Fruit fly (Drosophila melanogaster) whole organism, embryonic: ENCODE data around the gene Ppox.

Source experiments
- Atf3 ChIP-seq: fragments of 200-800 bp; sonication (Bioruptor generic); optimal IDR thresholded peaks from 3 replicates; lab custom pipeline; 2016; ENCODE audit warnings: missing biosample characterization, missing genetic modification characterization
- Awh ChIP-seq: fragments of 200-800 bp; sonication (Bioruptor generic); IDR thresholded peaks from 2 replicates; pipeline ENCODE4, ENCODE4 v1.3.6; 2022; ENCODE audit warnings: missing biosample characterization, missing genetic modification characterization
- CG11696 ChIP-seq: fragments of 200-800 bp; sonication (Bioruptor generic); IDR thresholded peaks from 2 replicates; pipeline ENCODE4 v1.3.6; 2022; ENCODE audit warnings: missing biosample characterization, missing genetic modification characterization
- CG13287 ChIP-seq: fragments of 200-800 bp; sonication (Bioruptor generic); IDR thresholded peaks from 2 replicates; pipeline ENCODE4 v1.3.6; 2022; ENCODE audit warnings: missing biosample characterization, missing genetic modification characterization; ENCODE audit not compliant: partially characterized antibody
- CG13894 ChIP-seq: fragments of 200-800 bp; sonication (Bioruptor generic); optimal IDR thresholded peaks from 3 replicates; lab custom pipeline; 2018; ENCODE audit warnings: missing biosample characterization, mild to moderate bottlenecking, missing genetic modification characterization, moderate library complexity
- CG14050 ChIP-seq: fragments of 200-800 bp; sonication (Bioruptor generic); IDR thresholded peaks from 3 replicates; pipeline ENCODE4 v1.3.6; 2022; ENCODE audit warnings: missing biosample characterization, missing genetic modification characterization
- CG14441 ChIP-seq: fragments of 200-800 bp; sonication (Bioruptor generic); IDR thresholded peaks from 2 replicates; pipeline ENCODE4 v1.3.6; 2022; ENCODE audit warnings: missing biosample characterization, missing genetic modification characterization
- CG15601 ChIP-seq: fragments of 200-800 bp; sonication (Bioruptor generic); optimal IDR thresholded peaks from 3 replicates; lab custom pipeline; 2019; ENCODE audit warnings: missing biosample characterization, mild to moderate bottlenecking, missing genetic modification characterization, moderate library complexity
- CG1602 ChIP-seq: fragments of 200-800 bp; sonication (Bioruptor generic); optimal IDR thresholded peaks from 3 replicates; lab custom pipeline; 2016; ENCODE audit warnings: missing biosample characterization, missing genetic modification characterization
- CG18262 ChIP-seq: fragments of 200-800 bp; optimal IDR thresholded peaks from 3 replicates; lab custom pipeline; 2019; ENCODE audit warnings: missing biosample characterization, mild to moderate bottlenecking, missing genetic modification characterization, moderate library complexity
- CG33557 ChIP-seq: fragments of 200-800 bp; sonication (Bioruptor generic); optimal IDR thresholded peaks from 2 replicates; lab custom pipeline; 2019; ENCODE audit warnings: missing biosample characterization, mild to moderate bottlenecking, missing genetic modification characterization, moderate library complexity
- CG4617 ChIP-seq: fragments of 200-800 bp; sonication (Bioruptor generic); optimal IDR thresholded peaks from 3 replicates; lab custom pipeline; 2016; ENCODE audit warnings: missing biosample characterization, missing genetic modification characterization, borderline replicate concordance
- CG4854 ChIP-seq: fragments of 200-800 bp; sonication (Bioruptor generic); optimal IDR thresholded peaks from 2 replicates; lab custom pipeline; 2016; ENCODE audit warnings: missing biosample characterization, missing genetic modification characterization, inconsistent platforms
- CG6175 ChIP-seq: fragments of 200-800 bp; sonication (Bioruptor generic); IDR thresholded peaks from 3 replicates; pipeline ENCODE4 v1.3.6; 2022; ENCODE audit warnings: missing biosample characterization, missing genetic modification characterization
- CG6654 ChIP-seq: fragments of 200-800 bp; sonication (Bioruptor generic); optimal IDR thresholded peaks from 2 replicates; lab custom pipeline; 2017; ENCODE audit warnings: missing biosample characterization, mild to moderate bottlenecking, missing genetic modification characterization
- CG6689 ChIP-seq: fragments of 200-800 bp; sonication (Bioruptor generic); IDR thresholded peaks from 2 replicates; pipeline ENCODE4 v1.3.6; 2022; ENCODE audit warnings: missing biosample characterization, missing genetic modification characterization
- CG7556 ChIP-seq: fragments of 200-800 bp; sonication (Bioruptor generic); optimal IDR thresholded peaks from 2 replicates; lab custom pipeline; 2017; ENCODE audit warnings: missing biosample characterization, mild to moderate bottlenecking, missing genetic modification characterization
- CG8290 ChIP-seq, 3 experiments: fragments of 200-800 bp; sonication (Bioruptor generic); optimal IDR thresholded peaks; 2 replicates each; lab custom pipeline; 2016 to 2019; ENCODE audit warnings: missing biosample characterization in 3 of 3, missing genetic modification characterization in 3 of 3, mild to moderate bottlenecking in 2 of 3, moderate library complexity in 1 of 3
- CG9609 ChIP-seq: fragments of 200-800 bp; sonication (Bioruptor generic); optimal IDR thresholded peaks from 3 replicates; lab custom pipeline; 2016; ENCODE audit warnings: missing biosample characterization, missing genetic modification characterization
- CG9932 ChIP-seq: fragments of 200-800 bp; sonication (Bioruptor generic); IDR thresholded peaks from 2 replicates; pipeline ENCODE4 v1.3.6; 2022; ENCODE audit warnings: missing biosample characterization, missing genetic modification characterization
- Dll ChIP-seq: fragments of 200-800 bp; sonication (Bioruptor generic); IDR thresholded peaks from 4 replicates; pipeline ENCODE4 v1.3.6; 2022; ENCODE audit warnings: missing biosample characterization, missing genetic modification characterization; ENCODE audit not compliant: partially characterized antibody
- Jarid2 ChIP-seq: fragments of 200-800 bp; sonication (Bioruptor generic); optimal IDR thresholded peaks from 3 replicates; lab custom pipeline; 2017; ENCODE audit warnings: mild to moderate bottlenecking, missing biosample characterization, missing genetic modification reagents, missing genetic modification characterization
- Ravus ChIP-seq: fragments of 200-800 bp; sonication (Bioruptor generic); IDR thresholded peaks from 2 replicates; pipeline ENCODE4 v1.3.6; 2022; ENCODE audit warnings: missing biosample characterization, missing genetic modification characterization
- Sin3A ChIP-seq: fragments of >200 bp; optimal IDR thresholded peaks from 2 replicates; lab custom pipeline; 2018
- Vsx1 ChIP-seq: fragments of 200-800 bp; sonication (Bioruptor generic); optimal IDR thresholded peaks from 2 replicates; lab custom pipeline; 2017; ENCODE audit warnings: missing biosample characterization, mild to moderate bottlenecking, missing genetic modification characterization, missing genetic modification reagents
- amos ChIP-seq: fragments of 200-800 bp; sonication (Bioruptor generic); IDR thresholded peaks from 2 replicates; pipeline ENCODE4 v1.3.6; 2022; ENCODE audit warnings: missing biosample characterization, missing genetic modification characterization; ENCODE audit not compliant: partially characterized antibody
- ap ChIP-seq: fragments of 200-800 bp; sonication (Bioruptor generic); IDR thresholded peaks from 2 replicates; pipeline ENCODE4 v1.3.6; 2022; ENCODE audit warnings: missing biosample characterization, missing genetic modification characterization
- ara ChIP-seq: fragments of 200-800 bp; sonication (Bioruptor generic); IDR thresholded peaks from 2 replicates; pipeline ENCODE4 v1.3.6; 2022; ENCODE audit warnings: missing biosample characterization, missing genetic modification characterization
- ato ChIP-seq: fragments of 200-800 bp; sonication (Bioruptor generic); IDR thresholded peaks from 2 replicates; pipeline ENCODE4 v1.3.6; 2022; ENCODE audit warnings: missing biosample characterization, missing genetic modification characterization; ENCODE audit not compliant: partially characterized antibody
- bab2 ChIP-seq: fragments of 200-800 bp; sonication (Bioruptor generic); optimal IDR thresholded peaks from 2 replicates; lab custom pipeline; 2016; ENCODE audit warnings: missing biosample characterization, missing genetic modification characterization
- corto ChIP-seq: fragments of 200-800 bp; sonication (Bioruptor generic); optimal IDR thresholded peaks from 2 replicates; lab custom pipeline; 2016; ENCODE audit warnings: missing biosample characterization, mild to moderate bottlenecking, missing genetic modification characterization, moderate library complexity
- da ChIP-seq: fragments of 200-800 bp; sonication (Bioruptor generic); optimal IDR thresholded peaks from 2 replicates; lab custom pipeline; 2016; ENCODE audit warnings: missing biosample characterization, missing genetic modification characterization
- danr ChIP-seq: fragments of 200-800 bp; sonication (Bioruptor generic); IDR thresholded peaks from 2 replicates; pipeline ENCODE4 v1.3.6; 2022; ENCODE audit warnings: missing biosample characterization, missing genetic modification characterization
- dimm ChIP-seq: fragments of 200-800 bp; sonication (Bioruptor generic); IDR thresholded peaks from 2 replicates; pipeline ENCODE4 v1.3.6; 2022; ENCODE audit warnings: missing biosample characterization, missing genetic modification characterization
- fd64A ChIP-seq: fragments of 200-800 bp; sonication (Bioruptor generic); optimal IDR thresholded peaks from 3 replicates; lab custom pipeline; 2018; ENCODE audit warnings: missing biosample characterization, mild to moderate bottlenecking, missing genetic modification characterization
- gsb ChIP-seq: fragments of 200-800 bp; sonication (Bioruptor generic); IDR thresholded peaks from 2 replicates; pipeline ENCODE4 v1.3.6; 2022; ENCODE audit warnings: missing biosample characterization, missing genetic modification characterization
- hbn ChIP-seq: fragments of 200-800 bp; sonication (Bioruptor generic); IDR thresholded peaks from 2 replicates; pipeline ENCODE4 v1.3.6; 2022; ENCODE audit warnings: missing biosample characterization, missing genetic modification characterization; ENCODE audit not compliant: partially characterized antibody
- lola ChIP-seq, 3 experiments: fragments of >200 bp in 2 of 3; fragments of 200-800 bp in 1 of 3; sonication (Bioruptor generic) in 1 of 3; optimal IDR thresholded peaks; 2 replicates each; lab custom pipeline; 2017 to 2019; ENCODE audit warnings: missing biosample characterization in 3 of 3, missing genetic modification characterization in 3 of 3, mild to moderate bottlenecking in 1 of 3, moderate library complexity in 1 of 3
- maf-S ChIP-seq: fragments of 200-800 bp; sonication (Bioruptor generic); optimal IDR thresholded peaks from 2 replicates; lab custom pipeline; 2016; ENCODE audit warnings: missing biosample characterization, missing genetic modification characterization
- nmo ChIP-seq: fragments of 200-800 bp; sonication (Bioruptor generic); optimal IDR thresholded peaks from 2 replicates; lab custom pipeline; 2018; ENCODE audit warnings: missing biosample characterization, mild to moderate bottlenecking, missing genetic modification characterization, moderate library complexity
- onecut ChIP-seq: fragments of 200-800 bp; sonication (Bioruptor generic); IDR thresholded peaks from 2 replicates; pipeline ENCODE4 v1.3.6; 2022; ENCODE audit warnings: missing biosample characterization, missing genetic modification characterization
- p53 ChIP-seq: fragments of 200-800 bp; sonication (Bioruptor generic); optimal IDR thresholded peaks from 2 replicates; lab custom pipeline; 2016; ENCODE audit warnings: missing biosample characterization, missing genetic modification characterization
- pros ChIP-seq: fragments of 200-800 bp; sonication (Bioruptor generic); optimal IDR thresholded peaks from 3 replicates; lab custom pipeline; 2019; ENCODE audit warnings: missing biosample characterization, mild to moderate bottlenecking, missing genetic modification characterization, moderate library complexity
- pum ChIP-seq: fragments of 200-800 bp; sonication (Bioruptor generic); optimal IDR thresholded peaks from 2 replicates; lab custom pipeline; 2016; ENCODE audit warnings: missing biosample characterization, missing genetic modification characterization
- sd ChIP-seq: fragments of 200-800 bp; sonication (Bioruptor generic); optimal IDR thresholded peaks from 3 replicates; lab custom pipeline; 2018; ENCODE audit warnings: missing biosample characterization, mild to moderate bottlenecking, missing genetic modification characterization, moderate library complexity
- sens-2 ChIP-seq: fragments of 200-800 bp; sonication (Bioruptor generic); IDR thresholded peaks from 2 replicates; pipeline ENCODE4 v1.3.6; 2022; ENCODE audit warnings: missing biosample characterization, missing genetic modification characterization
- sima ChIP-seq: fragments of 200-800 bp; sonication (Bioruptor generic); optimal IDR thresholded peaks from 2 replicates; lab custom pipeline; 2016; ENCODE audit warnings: missing biosample characterization, missing genetic modification characterization
- slbo ChIP-seq: fragments of 200-800 bp; sonication (Bioruptor generic); IDR thresholded peaks from 2 replicates; pipeline ENCODE4 v1.3.6; 2022; ENCODE audit warnings: missing biosample characterization, missing genetic modification characterization
- unpg ChIP-seq: fragments of 200-800 bp; sonication (Bioruptor generic); optimal IDR thresholded peaks from 3 replicates; lab custom pipeline; 2018; ENCODE audit warnings: missing biosample characterization, mild to moderate bottlenecking, missing genetic modification characterization, moderate library complexity
- wor ChIP-seq: fragments of 200-800 bp; sonication (Bioruptor generic); IDR thresholded peaks from 2 replicates; pipeline ENCODE4 v1.3.6; 2022; ENCODE audit warnings: missing biosample characterization, missing genetic modification characterization
- yki ChIP-seq: fragments of >200 bp; optimal IDR thresholded peaks from 3 replicates; lab custom pipeline; 2018

Gene Ppox

DNA sequence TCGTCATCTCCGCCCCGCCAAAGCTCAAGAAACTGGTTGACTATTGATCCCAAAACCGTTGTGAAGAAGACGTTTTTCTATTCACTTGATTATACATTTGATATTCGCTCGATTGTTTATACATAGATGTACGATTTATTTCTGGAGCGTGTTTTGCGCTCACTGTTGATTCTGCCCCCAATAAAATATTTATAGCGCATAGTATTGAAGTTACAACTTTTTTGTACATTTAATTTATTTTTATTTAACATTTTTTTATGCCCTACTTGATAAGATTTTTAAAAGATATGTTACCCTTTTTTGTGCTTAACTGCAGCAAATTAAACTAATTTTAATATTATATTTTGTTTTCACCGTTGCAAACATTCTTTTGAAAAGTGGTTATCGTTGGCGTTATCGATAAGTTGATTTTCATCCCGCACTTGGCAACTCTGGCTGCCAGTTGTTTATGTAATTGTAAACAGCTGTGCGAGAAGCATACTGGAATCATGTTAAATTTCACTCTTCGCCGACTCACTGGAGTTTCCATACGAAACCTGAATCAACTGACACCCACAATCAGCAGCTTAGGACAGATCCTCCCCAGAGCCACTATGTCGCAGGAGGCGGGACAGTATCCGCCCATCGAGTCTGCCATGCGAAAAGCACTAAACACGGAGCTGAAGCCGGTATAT is 2.3 kb downstream of the Ppox start, which contains the start of gene CG31126 (continued):
- TF ChIP-seq CG15601 (tag; lab: Kevin White, UChicago) (no peak), CG6654 (GFP tag; lab: Kevin White, UChicago) (no peak), nmo (GFP tag; lab: Kevin White, UChicago) (peak; percentile 6), sima (GFP tag; lab: Kevin White, UChicago) (no peak), Awh (no peak), yki (lab: Kevin White, UChicago) (no peak), CG18262 (tag; lab: Kevin White, UChicago) (no peak), sens-2 (GFP tag; lab: Robert Waterston, UW) (no peak), CG7556 (GFP tag; lab: Kevin White, UChicago) (no peak), da (GFP tag; lab: Kevin White, UChicago) (no peak), pros (no peak), dimm (GFP tag; lab: Robert Waterston, UW) (no peak), Sin3A (lab: Kevin White, UChicago) (no peak), wor (GFP tag; lab: Robert Waterston, UW) (no peak), Atf3 (no peak), hbn (peak; percentile 65), CG14050 (GFP tag; lab: Robert Waterston, UW) (no peak), CG8290 (GFP tag; optimal IDR thresholded peaks at IDR 0.05; lab: Kevin White, UChicago) (no peak), CG8290 (tag; optimal IDR thresholded peaks at IDR 0.05; lab: Kevin White, UChicago) (no peak), CG11696 (GFP tag; lab: Robert Waterston, UW) (no peak), Ravus (no peak), CG4617 (peak; percentile 10), CG1602 (GFP tag; lab: Kevin White, UChicago) (no peak), CG14441 (GFP tag; lab: Robert Waterston, UW) (no peak), lola (GFP tag; optimal IDR thresholded peaks at IDR 0.05; lab: Kevin White, UChicago) (no peak), danr (GFP tag; lab: Robert Waterston, UW) (no peak), bab2 (GFP tag; lab: Kevin White, UChicago) (no peak), CG6689 (GFP tag; lab: Robert Waterston, UW) (no peak), CG13894 (tag; lab: Kevin White, UChicago) (no peak), gsb (GFP tag; lab: Robert Waterston, UW) (no peak), CG6175 (GFP tag; lab: Robert Waterston, UW) (no peak), CG33557 (GFP tag; lab: Kevin White, UChicago) (no peak), pum (GFP tag; lab: Kevin White, UChicago) (no peak), slbo (no peak), Vsx1 (GFP tag; lab: Kevin White, UChicago) (no peak), amos (GFP tag; lab: Robert Waterston, UW) (peak; percentile 59; the same call in 1 of the 2 replicates), ato (GFP tag; lab: Robert Waterston, UW) (no peak), onecut (GFP tag; lab: Robert Waterston, UW) (no peak), unpg (GFP tag; lab: Kevin White, UChicago) (no peak), CG4854 (GFP tag; lab: Kevin White, UChicago) (no peak), Dll (GFP tag; lab: Robert Waterston, UW) (peak; percentile 70), corto (GFP tag; lab: Kevin White, UChicago) (no peak), ara (GFP tag; lab: Robert Waterston, UW) (no peak), sd (tag; lab: Kevin White, UChicago) (no peak), CG13287 (GFP tag; lab: Robert Waterston, UW) (peak; percentile 76), Jarid2 (GFP tag; lab: Kevin White, UChicago) (no peak), fd64A (GFP tag; lab: Kevin White, UChicago) (no peak), ap (GFP tag; lab: Robert Waterston, UW) (no peak), maf-S (GFP tag; lab: Kevin White, UChicago) (no peak), CG9609 (no peak), CG9932 (no peak), p53 (GFP tag; lab: Kevin White, UChicago) (no peak)
